Worm (Caenorhabditis elegans): Measurements from ENCODE around the gene snt-5.

DNA sequence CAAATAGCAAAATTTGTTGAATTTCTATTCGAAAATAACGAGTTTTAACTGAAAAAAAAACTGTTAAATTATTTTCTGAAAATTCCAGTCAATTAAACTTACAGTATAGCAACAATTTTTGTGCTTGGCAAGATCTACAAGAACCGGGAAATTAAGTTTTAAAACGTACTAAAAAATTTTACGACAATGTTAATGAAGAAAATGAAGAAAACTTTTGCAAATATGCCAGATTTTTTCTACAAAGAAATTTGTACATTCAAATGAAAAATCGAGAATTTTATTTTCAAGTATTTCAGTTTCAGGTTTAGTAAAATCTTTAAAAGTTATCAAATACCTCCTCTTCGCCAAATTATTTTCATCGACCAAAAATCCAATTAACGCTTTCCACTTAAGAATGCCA, 30.7 kb upstream of the snt-5 start, which contains the start of gene cnc-11:
- TF ChIP-seq F13H6.1 (tag; optimal IDR thresholded peaks at IDR 0.05), result no peak
- no peak for TF ChIP-seq nhr-25 (tag; optimal IDR thresholded peaks at IDR 0.05)
- no peak for TF ChIP-seq elt-1 (tag; optimal IDR thresholded peaks at IDR 0.05)
- no peak for TF ChIP-seq lin-39 (tag; optimal IDR thresholded peaks at IDR 0.05)
- no peak for TF ChIP-seq lsy-2 (tag; optimal IDR thresholded peaks at IDR 0.05)
- TF ChIP-seq blmp-1 (tag; optimal IDR thresholded peaks at IDR 0.05; ENCODE audit: insufficient read depth), result no peak
- no peak for TF ChIP-seq aly-2 (tag; optimal IDR thresholded peaks at IDR 0.05)
- TF ChIP-seq nhr-77 (tag; optimal IDR thresholded peaks at IDR 0.05), result no peak

Measured in whole organism, L2 larva.